Fruit fly (Drosophila melanogaster): ENCODE results near the gene Exo84.

Exo84 gene

DNA sequence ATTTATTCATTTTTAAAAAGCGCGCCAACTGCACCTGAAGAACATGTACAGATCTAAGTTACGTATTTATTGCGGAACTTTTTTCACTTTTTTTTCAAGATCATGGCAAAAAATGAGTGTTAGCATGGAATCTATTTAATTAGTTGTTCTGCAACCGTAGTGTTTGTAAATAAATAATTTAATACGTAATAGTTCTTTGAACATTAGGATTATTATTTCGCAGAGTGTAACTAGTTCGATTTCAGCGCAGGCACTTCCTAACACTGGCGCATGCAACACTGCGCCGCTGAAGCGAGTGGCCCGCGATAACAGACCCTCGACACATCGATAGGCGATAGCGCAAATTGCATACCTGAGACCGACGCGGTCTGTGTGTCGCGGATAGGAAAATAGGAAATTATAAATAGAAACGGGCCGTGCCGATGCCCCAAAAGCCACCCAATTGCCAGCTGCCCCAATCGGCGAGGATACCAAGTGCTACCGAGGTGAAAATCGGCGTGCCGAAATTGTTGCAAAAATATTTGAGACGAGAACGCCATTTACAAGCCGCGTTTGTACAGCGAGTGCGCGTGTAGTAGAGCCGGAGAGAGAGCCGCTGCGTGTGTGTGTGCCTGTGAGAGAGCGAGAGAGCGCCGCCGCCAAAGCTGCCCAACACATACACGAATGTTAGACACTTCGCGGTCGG, 10.5 kb downstream of the Exo84 start, which contains the start of gene gro (continued):
- TF ChIP-seq CG8089 (GFP tag; optimal IDR thresholded peaks at IDR 0.05) (peak; percentile 21), maf-S (GFP tag; optimal IDR thresholded peaks at IDR 0.05) (peak; percentile 83), Max (GFP tag; optimal IDR thresholded peaks at IDR 0.05) (peak; percentile 74), Poxn (GFP tag; IDR thresholded peaks at IDR 0.05) (no peak), chm (GFP tag; IDR thresholded peaks at IDR 0.05) (peak; percentile 82; the same call in 1 of the 2 replicates), psq (GFP tag; optimal IDR thresholded peaks at IDR 0.05) (peak; percentile 46), CG10366 (GFP tag; IDR thresholded peaks at IDR 0.05) (peak; percentile 62), tgo (GFP tag; IDR thresholded peaks at IDR 0.05) (peak; percentile 65), E2f2 (GFP tag; IDR thresholded peaks at IDR 0.05) (peak; percentile 91), CG11723 (GFP tag; optimal IDR thresholded peaks at IDR 0.05) (peak; percentile 70), Mes4 (GFP tag; optimal IDR thresholded peaks at IDR 0.05) (peak; percentile 50), dmrt11E (tag; optimal IDR thresholded peaks at IDR 0.05) (peak; percentile 66), Ets97D (GFP tag; optimal IDR thresholded peaks at IDR 0.05) (peak; percentile 97), bigmax (GFP tag; optimal IDR thresholded peaks at IDR 0.05) (no peak), CG12236 (GFP tag; optimal IDR thresholded peaks at IDR 0.05) (peak; percentile 44), CG18262 (tag; optimal IDR thresholded peaks at IDR 0.05) (peak; percentile 51), pita (GFP tag; optimal IDR thresholded peaks at IDR 0.05) (no peak), pros (GFP tag; optimal IDR thresholded peaks at IDR 0.05) (no peak), croc (GFP tag; conservative IDR thresholded peaks at IDR 0.05) (peak; percentile 34; the same call in 2 of the 3 replicates), jumu (GFP tag; optimal IDR thresholded peaks at IDR 0.05) (peak; percentile 78)

DNA sequence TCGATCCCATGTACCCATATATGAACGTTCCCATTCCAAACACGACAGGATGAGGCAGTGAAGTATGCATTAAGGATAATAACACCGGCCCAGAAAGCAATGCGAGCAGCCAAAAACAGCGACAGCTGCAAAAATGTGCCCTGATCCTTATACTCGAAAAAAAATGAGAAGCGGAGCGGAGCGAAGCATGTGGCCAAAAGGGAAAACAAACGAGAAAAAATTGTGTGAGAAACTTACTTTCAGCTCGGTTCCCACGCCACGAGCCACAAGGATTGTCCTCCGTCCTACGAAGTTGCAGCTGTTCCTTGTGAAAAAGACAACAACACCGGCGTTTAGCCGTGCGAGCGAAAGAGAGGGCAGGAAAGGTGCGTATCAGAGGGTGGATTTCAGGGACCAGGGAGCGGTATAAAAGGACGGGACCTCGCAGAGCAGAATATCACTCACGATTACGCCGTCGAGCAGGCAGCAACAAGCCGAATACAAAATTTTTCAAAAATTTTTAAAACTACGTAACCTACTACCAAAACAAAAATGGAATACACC, 12.2 kb downstream of the Exo84 start:
- TF ChIP-seq CG14965 (GFP tag; optimal IDR thresholded peaks at IDR 0.05; ENCODE audit: borderline replicate concordance) (no peak), CG18262 (tag; optimal IDR thresholded peaks at IDR 0.05) (no peak), CG7556 (GFP tag; optimal IDR thresholded peaks at IDR 0.05) (no peak), her (GFP tag; optimal IDR thresholded peaks at IDR 0.05) (no peak), CG33557 (GFP tag; optimal IDR thresholded peaks at IDR 0.05) (peak; percentile 22), trem (tag; optimal IDR thresholded peaks at IDR 0.05) (peak; percentile 4), tgo (GFP tag; IDR thresholded peaks at IDR 0.05) (no peak), BEAF-32 (GFP tag; optimal IDR thresholded peaks at IDR 0.05) (no peak), twi (tag; optimal IDR thresholded peaks at IDR 0.05) (peak; percentile 71), Awh (GFP tag; IDR thresholded peaks at IDR 0.05) (no peak), NC2α (GFP tag; optimal IDR thresholded peaks at IDR 0.05) (no peak), toy (GFP tag; IDR thresholded peaks at IDR 0.05) (no peak), CG15479 (GFP tag; optimal IDR thresholded peaks at IDR 0.05) (peak; percentile 34), corto (GFP tag; optimal IDR thresholded peaks at IDR 0.05) (no peak), CG10274 (GFP tag; optimal IDR thresholded peaks at IDR 0.05) (no peak), CG13287 (GFP tag; IDR thresholded peaks at IDR 0.05; ENCODE audit: partially characterized antibody) (no peak), luna (GFP tag; optimal IDR thresholded peaks at IDR 0.05) (no peak), CG10147 (GFP tag; optimal IDR thresholded peaks at IDR 0.05) (no peak), CG13424 (tag; optimal IDR thresholded peaks at IDR 0.05) (no peak), ci (GFP tag; IDR thresholded peaks at IDR 0.05) (0 out of 3 replicates have a peak, but pooled peaks have one; percentile 6), kni (GFP tag; optimal IDR thresholded peaks at IDR 0.05) (peak; percentile 84), Usf (GFP tag; optimal IDR thresholded peaks at IDR 0.05) (no peak), sisA (GFP tag; IDR thresholded peaks at IDR 0.05) (no peak), vfl (GFP tag; optimal IDR thresholded peaks at IDR 0.05) (no peak), tll (GFP tag; optimal IDR thresholded peaks at IDR 0.05) (no peak), Stat92E (GFP tag; optimal IDR thresholded peaks at IDR 0.05) (no peak), pfk (GFP tag; optimal IDR thresholded peaks at IDR 0.05) (no peak), oc (tag; optimal IDR thresholded peaks at IDR 0.05) (peak; percentile 4), crp (GFP tag; optimal IDR thresholded peaks at IDR 0.05) (peak in 1 of 2 experiments; percentile 10)

All from whole organism, embryonic.